Fruit fly (Drosophila melanogaster) whole organism, embryonic: ENCODE data around the gene CG32170.
A peak's percentile ranks its signal among the peaks of the same experiment; 100 is the strongest.

Experiments
- Atf-2 ChIP-seq: fragments of 200-800 bp; sonication (Bioruptor generic); optimal IDR thresholded peaks from 2 replicates; lab custom pipeline; 2016; ENCODE audit warnings: missing biosample characterization, missing genetic modification characterization
- CG12104 ChIP-seq: fragments of 200-800 bp; sonication (Bioruptor generic); optimal IDR thresholded peaks from 3 replicates; lab custom pipeline; 2016; ENCODE audit warnings: missing biosample characterization, missing genetic modification characterization
- CG13775 ChIP-seq: fragments of 200-800 bp; sonication (Bioruptor generic); optimal IDR thresholded peaks from 3 replicates; lab custom pipeline; 2017; ENCODE audit warnings: missing biosample characterization, mild to moderate bottlenecking, missing genetic modification characterization
- CG16779 ChIP-seq: fragments of 200-800 bp; sonication (Bioruptor generic); IDR thresholded peaks from 2 replicates; pipeline ENCODE4 v1.3.6; 2022; ENCODE audit warnings: missing biosample characterization, missing genetic modification characterization
- CG17361 ChIP-seq: fragments of 200-800 bp; sonication (Bioruptor generic); IDR thresholded peaks from 3 replicates; pipeline ENCODE4 v1.3.6; 2022; ENCODE audit warnings: missing biosample characterization, missing genetic modification characterization
- CG4617 ChIP-seq: fragments of 200-800 bp; sonication (Bioruptor generic); optimal IDR thresholded peaks from 3 replicates; lab custom pipeline; 2016; ENCODE audit warnings: missing biosample characterization, missing genetic modification characterization, borderline replicate concordance
- CG8924 ChIP-seq: fragments of 200-800 bp; optimal IDR thresholded peaks from 3 replicates; lab custom pipeline; 2019; ENCODE audit warnings: missing biosample characterization, mild to moderate bottlenecking, missing genetic modification characterization, moderate library complexity
- Ets65A ChIP-seq: fragments of 200-800 bp; sonication (Bioruptor generic); peaks from one replicate; lab custom pipeline; 2016; ENCODE audit warnings: missing biosample characterization, missing genetic modification characterization
- Lim3 ChIP-seq: fragments of 200-800 bp; sonication (Bioruptor generic); IDR thresholded peaks from 2 replicates; pipeline ENCODE4 v1.3.6; 2022; ENCODE audit warnings: missing biosample characterization, missing genetic modification characterization
- Oaz ChIP-seq: fragments of 200-800 bp; sonication (Bioruptor generic); IDR thresholded peaks from 2 replicates; pipeline ENCODE4 v1.3.6; 2022; ENCODE audit warnings: missing biosample characterization, missing genetic modification characterization
- kay ChIP-seq: fragments of 200-800 bp; sonication (Bioruptor generic); optimal IDR thresholded peaks from 2 replicates; lab custom pipeline; 2016; ENCODE audit warnings: missing biosample characterization, missing genetic modification characterization
- lmd ChIP-seq: fragments of 200-800 bp; sonication (Bioruptor generic); IDR thresholded peaks from 2 replicates; pipeline ENCODE4 v1.3.6; 2022; ENCODE audit warnings: missing biosample characterization, missing genetic modification characterization

DNA sequence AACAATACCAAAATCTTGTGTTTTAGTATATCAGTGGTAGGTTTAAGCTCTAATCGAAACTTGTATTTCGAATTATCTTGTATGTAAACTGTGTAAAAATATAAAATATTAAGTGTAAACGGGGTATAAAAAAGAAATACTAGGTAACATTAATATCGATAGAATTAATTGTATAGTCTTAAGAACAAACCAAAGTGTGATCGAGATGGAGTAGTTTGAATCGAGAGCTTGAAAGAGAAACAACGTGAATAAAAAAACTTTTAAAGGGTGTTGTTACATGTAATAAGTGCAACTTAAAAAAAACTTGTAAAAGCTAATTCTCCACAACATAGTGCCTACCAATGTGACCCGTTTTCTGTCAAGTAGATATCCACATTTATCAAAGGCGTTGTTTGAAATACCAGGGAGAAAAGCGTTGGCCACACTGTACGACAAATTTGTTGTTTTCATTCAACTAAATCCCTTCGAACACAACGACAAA, 35.0 kb upstream of the CG32170 start, which contains the start of gene TSG101:
- TF ChIP-seq kay (GFP tag; lab: Kevin White, UChicago) (peak; percentile 58), lmd (GFP tag; lab: Robert Waterston, UW) (no peak), CG13775 (GFP tag; lab: Kevin White, UChicago) (no peak), CG4617 (GFP tag; lab: Kevin White, UChicago) (peak; percentile 66), Lim3 (no peak), CG12104 (GFP tag; lab: Kevin White, UChicago) (no peak), Ets65A (GFP tag; lab: Kevin White, UChicago) (no peak), CG17361 (peak; percentile 43; the same call in 2 of the 3 replicates), CG8924 (tag; lab: Kevin White, UChicago) (peak; percentile 4), CG16779 (GFP tag; lab: Robert Waterston, UW) (no peak), Atf-2 (GFP tag; lab: Kevin White, UChicago) (no peak), Oaz (GFP tag; lab: Robert Waterston, UW) (no peak)
